Worm (Caenorhabditis elegans) whole organism, L4 larva: ENCODE data around the gene gcna-1.

Experiments
- D1046.2 ChIP-seq: fragments of 200-800 bp; sonication (Bioruptor generic); IDR thresholded peaks from 2 replicates; pipeline ENCODE4 v1.3.6; 2022; ENCODE audit warnings: missing genetic modification characterization, missing compliant biosample characterization
- F26F4.8 ChIP-seq: fragments of 200-800 bp; sonication (Bioruptor generic); conservative IDR thresholded peaks from 2 replicates; pipeline ENCODE4 v1.3.6; 2022; ENCODE audit warnings: missing genetic modification characterization, missing compliant biosample characterization
- F37D6.2 ChIP-seq: sonication (generic microtip); optimal IDR thresholded peaks from 2 replicates; lab custom pipeline; 2016; ENCODE audit warnings: mild to moderate bottlenecking, missing genetic modification characterization, missing compliant biosample characterization
- T26A8.4 ChIP-seq: fragments of 200-800 bp; sonication (Bioruptor generic); IDR thresholded peaks from 2 replicates; pipeline ENCODE4 v1.3.6; 2022; ENCODE audit warnings: missing genetic modification characterization, missing compliant biosample characterization
- Y5F2A.4 ChIP-seq: fragments of 200-800 bp; sonication (Bioruptor generic); optimal IDR thresholded peaks from 2 replicates; lab custom pipeline; 2018; ENCODE audit warnings: mild to moderate bottlenecking, missing genetic modification characterization, missing compliant biosample characterization
- Y75B8A.6 ChIP-seq: fragments of 200-800 bp; sonication (Bioruptor generic); IDR thresholded peaks from 2 replicates; pipeline ENCODE4 v1.3.6; 2022; ENCODE audit warnings: missing genetic modification reagents, missing genetic modification characterization, missing compliant biosample characterization
- aha-1 ChIP-seq: fragments of 150-350 bp; peaks from one replicate; lab custom pipeline; 2014; ENCODE audit warnings: missing biosample characterization, missing genetic modification characterization
- attf-4 ChIP-seq: sonication (generic microtip); optimal IDR thresholded peaks from 3 replicates; lab custom pipeline; 2017; ENCODE audit warnings: missing biosample characterization, missing genetic modification characterization
- ceh-32 ChIP-seq: sonication (generic microtip); optimal IDR thresholded peaks from 2 replicates; lab custom pipeline; 2016; ENCODE audit warnings: mild to moderate bottlenecking, missing genetic modification characterization, missing compliant biosample characterization; ENCODE audit not compliant: poor library complexity
- ceh-44 ChIP-seq: fragments of 200-800 bp; sonication (Bioruptor generic); IDR thresholded peaks from 2 replicates; pipeline ENCODE4 v1.3.6; 2022; ENCODE audit warnings: missing genetic modification reagents, missing genetic modification characterization, missing compliant biosample characterization
- ctbp-1 ChIP-seq: fragments of 200-800 bp; sonication (Bioruptor generic); IDR thresholded peaks from 2 replicates; pipeline ENCODE4 v1.3.6; 2022; ENCODE audit warnings: missing genetic modification reagents, missing genetic modification characterization, missing compliant biosample characterization
- daf-16 ChIP-seq, 3 experiments: sonication (generic microtip); optimal IDR thresholded peaks; 2 replicates each; lab custom pipeline; 2016 to 2017; ENCODE audit warnings: missing genetic modification characterization in 3 of 3, missing genetic modification reagents in 3 of 3, mild to moderate bottlenecking in 2 of 3, missing compliant biosample characterization in 2 of 3, missing biosample characterization in 1 of 3, moderate library complexity in 1 of 3
- dmd-6 ChIP-seq: fragments of 200-800 bp; sonication (Bioruptor generic); IDR thresholded peaks from 2 replicates; pipeline ENCODE4 v1.3.6; 2022; ENCODE audit warnings: missing genetic modification reagents, missing genetic modification characterization, missing compliant biosample characterization
- dve-1 ChIP-seq: sonication (generic microtip); optimal IDR thresholded peaks from 2 replicates; lab custom pipeline; 2017; ENCODE audit warnings: antibody characterized with exemption, mild to moderate bottlenecking, missing genetic modification characterization, missing compliant biosample characterization; ENCODE audit not compliant: insufficient read depth
- egl-27 ChIP-seq: sonication (generic microtip); optimal IDR thresholded peaks from 3 replicates; lab custom pipeline; 2017; ENCODE audit warnings: missing biosample characterization, missing genetic modification reagents, missing genetic modification characterization
- gei-8 ChIP-seq: fragments of 200-800 bp; sonication (Bioruptor generic); optimal IDR thresholded peaks from 2 replicates; lab custom pipeline; 2018; ENCODE audit warnings: mild to moderate bottlenecking, missing genetic modification characterization, missing compliant biosample characterization
- hlh-11 ChIP-seq: fragments of 200-800 bp; sonication (Bioruptor generic); optimal IDR thresholded peaks from 2 replicates; lab custom pipeline; 2018; ENCODE audit warnings: mild to moderate bottlenecking, missing genetic modification characterization, missing compliant biosample characterization
- jun-1 ChIP-seq: fragments of 150-350 bp; optimal IDR thresholded peaks from 2 replicates; lab custom pipeline; 2014; ENCODE audit warnings: missing biosample characterization, missing genetic modification reagents, missing genetic modification characterization
- lim-7 ChIP-seq: fragments of 200-800 bp; sonication (Bioruptor generic); IDR thresholded peaks from 2 replicates; pipeline ENCODE4 v1.3.6; 2022; ENCODE audit warnings: missing genetic modification characterization, missing compliant biosample characterization
- lin-15B ChIP-seq: fragments of 150-350 bp; sonication (generic microtip); optimal IDR thresholded peaks from 3 replicates; lab custom pipeline; 2014; ENCODE audit warnings: missing biosample characterization, missing genetic modification characterization
- lin-29 ChIP-seq: fragments of 200-800 bp; sonication (Bioruptor generic); IDR thresholded peaks from 2 replicates; pipeline ENCODE4 v1.3.6; 2022; ENCODE audit warnings: missing genetic modification reagents, missing genetic modification characterization, missing compliant biosample characterization
- lin-38 ChIP-seq: fragments of 200-800 bp; sonication (Bioruptor generic); IDR thresholded peaks from 2 replicates; pipeline ENCODE4 v1.3.6; 2022; ENCODE audit warnings: missing genetic modification reagents, missing genetic modification characterization, missing compliant biosample characterization
- lir-3 ChIP-seq: sonication (generic microtip); optimal IDR thresholded peaks from 2 replicates; lab custom pipeline; 2016; ENCODE audit warnings: mild to moderate bottlenecking, missing genetic modification characterization, missing compliant biosample characterization
- mdt-29 ChIP-seq: fragments of 200-800 bp; sonication (Bioruptor generic); IDR thresholded peaks from 2 replicates; pipeline ENCODE4 v1.3.6; 2022; ENCODE audit warnings: missing genetic modification reagents, missing genetic modification characterization, missing compliant biosample characterization
- mes-2 ChIP-seq: sonication (generic microtip); optimal IDR thresholded peaks from 2 replicates; lab custom pipeline; 2016; ENCODE audit warnings: missing genotype, mild to moderate bottlenecking, missing genetic modification characterization, missing compliant biosample characterization; ENCODE audit not compliant: poor library complexity, severe bottlenecking
- mxl-2 ChIP-seq: fragments of 200-800 bp; sonication (Bioruptor generic); conservative IDR thresholded peaks from 2 replicates; pipeline ENCODE4 v1.3.6; 2022; ENCODE audit warnings: missing genetic modification reagents, missing genetic modification characterization, missing compliant biosample characterization
- nhr-28 ChIP-seq: fragments of 150-350 bp; optimal IDR thresholded peaks from 2 replicates; lab custom pipeline; 2014; ENCODE audit warnings: missing biosample characterization, missing genetic modification characterization
- nhr-6 ChIP-seq: fragments of 150-350 bp; optimal IDR thresholded peaks from 2 replicates; lab custom pipeline; 2014; ENCODE audit warnings: missing biosample characterization, missing genetic modification characterization
- nhr-76 ChIP-seq: fragments of 150-350 bp; optimal IDR thresholded peaks from 2 replicates; lab custom pipeline; 2014; ENCODE audit warnings: missing biosample characterization, missing genetic modification characterization
- php-3 ChIP-seq: fragments of 200-800 bp; sonication (Bioruptor generic); IDR thresholded peaks from 2 replicates; pipeline ENCODE4 v1.3.6; 2022; ENCODE audit warnings: missing genetic modification reagents, missing genetic modification characterization, missing compliant biosample characterization
- pqm-1 ChIP-seq: sonication (generic microtip); optimal IDR thresholded peaks from 2 replicates; lab custom pipeline; 2017; ENCODE audit warnings: missing biosample characterization, missing genetic modification characterization
- sdz-12 ChIP-seq: fragments of 200-800 bp; sonication (Bioruptor generic); optimal IDR thresholded peaks from 2 replicates; lab custom pipeline; 2018; ENCODE audit warnings: mild to moderate bottlenecking, missing genetic modification characterization, missing compliant biosample characterization
- skn-1 ChIP-seq: fragments of 150-350 bp; optimal IDR thresholded peaks from 2 replicates; lab custom pipeline; 2014; ENCODE audit warnings: missing biosample characterization, missing genetic modification characterization
- snpc-1.2 ChIP-seq: fragments of 200-800 bp; sonication (Bioruptor generic); IDR thresholded peaks from 2 replicates; pipeline ENCODE4 v1.3.6; 2022; ENCODE audit warnings: missing genetic modification reagents, missing genetic modification characterization, missing compliant biosample characterization
- snpc-4 ChIP-seq: fragments of 150-350 bp; optimal IDR thresholded peaks from 2 replicates; lab custom pipeline; 2014; ENCODE audit warnings: missing biosample characterization, missing genetic modification characterization
- spr-1 ChIP-seq: sonication (generic microtip); optimal IDR thresholded peaks from 2 replicates; lab custom pipeline; 2016; ENCODE audit warnings: mild to moderate bottlenecking, missing genetic modification characterization, missing compliant biosample characterization
- tra-1 ChIP-seq: fragments of 200-800 bp; sonication (Bioruptor generic); IDR thresholded peaks from 2 replicates; pipeline ENCODE4 v1.3.6; 2022; ENCODE audit warnings: missing genetic modification reagents, missing genetic modification characterization, missing compliant biosample characterization
- unc-130 ChIP-seq: sonication (generic microtip); optimal IDR thresholded peaks from 2 replicates; lab custom pipeline; 2016; ENCODE audit warnings: missing genetic modification reagents, missing genetic modification characterization, missing compliant biosample characterization
- unc-62 ChIP-seq, 3 experiments: fragments of 150-350 bp in 1 of 3; sonication (generic microtip); optimal IDR thresholded peaks in 2 of 3; peaks in 1 of 3; 1 replicate in 1 of 3; 2 replicates in 2 of 3; lab custom pipeline; 2014 to 2017; ENCODE audit warnings: missing biosample characterization in 3 of 3, missing genetic modification characterization in 3 of 3, missing genetic modification reagents in 3 of 3, missing genotype in 1 of 3
- ztf-11 ChIP-seq: fragments of 150-350 bp; optimal IDR thresholded peaks from 2 replicates; lab custom pipeline; 2014; ENCODE audit warnings: missing biosample characterization, missing genetic modification characterization

The gcna-1 gene

DNA sequence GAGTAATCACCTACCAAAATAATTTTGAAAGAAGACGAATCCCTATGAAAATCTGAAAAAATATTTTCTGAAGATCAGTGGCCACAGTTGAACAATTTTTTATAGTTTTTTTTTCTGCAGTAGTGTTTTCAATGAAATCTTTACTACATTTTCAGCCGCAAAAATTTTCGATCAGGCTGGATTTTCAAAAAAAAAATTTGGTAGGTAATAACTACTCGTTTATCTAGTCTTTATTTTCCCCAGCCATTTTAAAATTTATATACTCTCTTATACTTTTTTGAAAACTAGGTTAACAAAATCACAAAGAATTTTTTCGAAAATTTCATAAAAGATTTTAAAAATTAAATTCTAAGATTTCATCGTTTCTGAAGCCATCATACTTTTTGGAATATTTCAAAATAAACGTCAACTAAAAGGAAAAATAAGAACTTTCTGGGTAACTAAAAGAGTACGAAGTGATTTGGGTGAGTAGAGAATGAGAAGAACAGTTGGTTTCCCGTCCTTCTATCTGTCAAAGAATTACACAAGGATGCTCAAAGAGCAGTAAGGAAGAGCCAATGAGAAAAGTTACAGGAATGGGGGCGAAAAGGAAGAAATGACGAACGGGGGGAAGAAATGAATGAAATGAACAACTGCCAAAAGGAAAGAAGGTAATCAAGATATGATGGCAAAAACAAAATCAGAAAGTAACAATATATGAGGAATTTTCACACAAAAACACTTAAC lies 33.7 kb downstream of the gcna-1 start, which contains the start of gene mlp-1:
TSS of gene mlp-1 (minus strand) at position 51 of the 726 bp plus-strand sequence.
- TF ChIP-seq lin-15B, result no peak
- no peak for TF ChIP-seq ceh-32
- TF ChIP-seq ctbp-1, result no peak
- no peak for TF ChIP-seq mxl-2 (GFP tag; lab: Robert Waterston, UW)
- TF ChIP-seq Y75B8A.6, result no peak
- no peak for TF ChIP-seq unc-130 (GFP tag; lab: Kevin White, UChicago)
- no peak for TF ChIP-seq ceh-44 (GFP tag; lab: Robert Waterston, UW)
- TF ChIP-seq skn-1 (tag; lab: Kevin White, UChicago), result no peak
- TF ChIP-seq tra-1 (GFP tag; lab: Robert Waterston, UW), result no peak

ce11 chrIII:5967640-5968039 lies 41.2 kb downstream of the gcna-1 start:
- TF ChIP-seq snpc-1.2 (GFP tag; lab: Robert Waterston, UW) (no peak), nhr-76 (tag; lab: Kevin White, UChicago) (no peak), T26A8.4 (GFP tag; lab: Robert Waterston, UW) (no peak), attf-4 (tag; lab: Kevin White, UChicago) (no peak), lin-38 (no peak)

ce11 chrIII:5965839-5966463 lies 42.9 kb downstream of the gcna-1 start, which contains the start of gene dct-6:
TSS of gene dct-6 (plus strand) at chrIII:5966413.
- no peak for TF ChIP-seq Y5F2A.4 (GFP tag; lab: Kevin White, UChicago)
- no peak for TF ChIP-seq egl-27
- TF ChIP-seq skn-1 (tag; lab: Kevin White, UChicago), result no peak
- no peak for TF ChIP-seq unc-130 (GFP tag; lab: Kevin White, UChicago)
- TF ChIP-seq php-3, result no peak
- peak; percentile 16 for TF ChIP-seq hlh-11 (tag; lab: Kevin White, UChicago)
- no peak for TF ChIP-seq jun-1 (tag; lab: Kevin White, UChicago)
- TF ChIP-seq dve-1 (tag; lab: Kevin White, UChicago), result peak; percentile 4
- TF ChIP-seq D1046.2, result no peak
- TF ChIP-seq daf-16 (GFP tag; optimal IDR thresholded peaks at IDR 0.05; lab: Kevin White, UChicago), result no peak
- peak; percentile 96 for TF ChIP-seq daf-16 (tag; optimal IDR thresholded peaks at IDR 0.05; lab: Kevin White, UChicago)
- TF ChIP-seq F37D6.2 (tag; lab: Kevin White, UChicago), result no peak
- TF ChIP-seq ctbp-1, result no peak
- peak; percentile 79 for TF ChIP-seq pqm-1 (tag; lab: Kevin White, UChicago)
- TF ChIP-seq dmd-6, result peak; percentile 23; the same call in 1 of the 2 replicates
- no peak for TF ChIP-seq ztf-11 (tag; lab: Kevin White, UChicago)
- no peak for TF ChIP-seq sdz-12 (GFP tag; lab: Kevin White, UChicago)
- no peak for TF ChIP-seq gei-8 (GFP tag; lab: Kevin White, UChicago)
- no peak for TF ChIP-seq snpc-4 (tag; lab: Kevin White, UChicago)
- TF ChIP-seq lir-3 (tag; lab: Kevin White, UChicago), result no peak
- no peak for TF ChIP-seq mdt-29 (GFP tag; lab: Robert Waterston, UW)
- no peak for TF ChIP-seq lim-7 (GFP tag; lab: Robert Waterston, UW)
- TF ChIP-seq lin-29, result no peak
- TF ChIP-seq spr-1 (tag; lab: Kevin White, UChicago), result no peak
- TF ChIP-seq unc-62 (GFP tag; optimal IDR thresholded peaks at IDR 0.05 in 1 of 2; lab: Kevin White, UChicago), result peak in 1 of 2 experiments; percentile 51
- TF ChIP-seq unc-62 (tag; optimal IDR thresholded peaks at IDR 0.05; lab: Kevin White, UChicago), result no peak
- TF ChIP-seq nhr-6 (tag; lab: Kevin White, UChicago), result no peak
- peak; percentile 61 for TF ChIP-seq nhr-28 (tag; lab: Kevin White, UChicago)
- TF ChIP-seq mes-2 (tag; lab: Kevin White, UChicago), result no peak
- no peak for TF ChIP-seq aha-1 (tag; lab: Kevin White, UChicago)
- TF ChIP-seq F26F4.8 (GFP tag; lab: Robert Waterston, UW), result no peak
